Fruit fly (Drosophila melanogaster): ENCODE results near the gene Ucp4C.

- TF ChIP-seq rn (GFP tag; IDR thresholded peaks at IDR 0.05) (no peak), CG4496 (GFP tag; IDR thresholded peaks at IDR 0.05) (peak; percentile 51; the same call in 1 of the 3 replicates), Pif1A (GFP tag; optimal IDR thresholded peaks at IDR 0.05) (no peak), CG32121 (GFP tag; IDR thresholded peaks at IDR 0.05) (peak; percentile 34; the same call in 1 of the 2 replicates), CG34367 (tag; optimal IDR thresholded peaks at IDR 0.05) (no peak), CG8159 (tag; optimal IDR thresholded peaks at IDR 0.05) (peak; percentile 2), fd96Ca (GFP tag; IDR thresholded peaks at IDR 0.05) (0 out of 3 replicates have a peak, but pooled peaks have one; percentile 10), CG13204 (GFP tag; optimal IDR thresholded peaks at IDR 0.05) (no peak), CG17806 (tag; optimal IDR thresholded peaks at IDR 0.05) (peak; percentile 9), EcR (GFP tag; optimal IDR thresholded peaks at IDR 0.05) (peak; percentile 24), Snoo (tag; optimal IDR thresholded peaks at IDR 0.05) (peak; percentile 41), Ets98B (GFP tag; IDR thresholded peaks at IDR 0.05) (peak; percentile 46), CG12605 (GFP tag; IDR thresholded peaks at IDR 0.05) (no peak)
These were observed 30.9 kb downstream of the Ucp4C start, which contains the start of gene Kdm5 for dm6 chr2L:5999247-5999646.
